Fruit fly (Drosophila melanogaster) whole organism, adult: ENCODE measurements around the gene CG10041.

Source experiments
- bab1 ChIP-seq: fragments of 200-800 bp; sonication (Bioruptor generic); optimal IDR thresholded peaks from 3 replicates; lab custom pipeline; 2019; ENCODE audit warnings: missing biosample characterization, mild to moderate bottlenecking, missing genetic modification characterization, moderate library complexity
- kay ChIP-seq: fragments of 200-800 bp; sonication (Bioruptor generic); peaks from one replicate; lab custom pipeline; 2016; ENCODE audit warnings: missing biosample characterization, missing genetic modification characterization, borderline replicate concordance
- tj ChIP-seq: fragments of 200-800 bp; sonication (Bioruptor generic); optimal IDR thresholded peaks from 3 replicates; lab custom pipeline; 2017; ENCODE audit warnings: missing biosample characterization, mild to moderate bottlenecking, missing genetic modification characterization, moderate library complexity
- toe ChIP-seq: fragments of 200-800 bp; sonication (Bioruptor generic); optimal IDR thresholded peaks from 2 replicates; lab custom pipeline; 2016; ENCODE audit warnings: missing biosample characterization, missing genetic modification characterization

DNA sequence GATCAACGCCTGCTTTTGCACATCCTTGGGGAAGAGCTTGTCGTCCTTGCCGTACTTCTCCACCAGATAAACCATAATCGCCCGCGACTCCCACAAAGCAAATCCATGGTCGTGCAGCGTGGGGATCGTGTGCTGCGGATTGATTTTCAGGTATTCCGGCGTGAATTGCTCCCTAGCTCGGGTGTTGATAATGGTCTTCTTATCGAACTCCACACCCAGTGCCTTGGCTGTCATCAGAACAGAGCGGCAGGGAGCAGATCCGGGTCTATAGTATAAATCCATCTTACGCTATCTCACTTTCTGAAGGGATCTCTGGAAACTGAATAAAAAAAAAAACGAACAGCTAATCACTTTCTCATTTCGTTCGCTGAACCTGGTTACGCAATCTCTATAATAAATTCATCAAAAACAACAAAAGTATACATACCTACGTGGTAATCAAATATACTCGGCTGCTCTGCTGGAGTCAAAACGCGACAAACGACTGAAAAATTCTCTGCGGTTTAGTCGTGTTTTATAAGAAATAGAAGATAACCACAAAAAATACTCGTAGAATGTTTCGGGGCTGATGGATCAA lies 13.4 kb upstream of the CG10041 start, which contains the start of gene GstD10:
- TF ChIP-seq bab1 (GFP tag; lab: Kevin White, UChicago) (no peak), kay (no peak), toe (GFP tag; lab: Kevin White, UChicago) (no peak), tj (GFP tag; lab: Kevin White, UChicago) (no peak)
